Fruit fly (Drosophila melanogaster) whole organism: ENCODE data around the gene CG11588.

Source experiments
- CG8478 ChIP-seq: fragments of >200 bp; optimal IDR thresholded peaks from 2 replicates; lab custom pipeline; 2018; ENCODE audit warnings: inconsistent platforms
- usp ChIP-seq: fragments of >200 bp; optimal IDR thresholded peaks from 2 replicates; lab custom pipeline; 2017; ENCODE audit warnings: missing biosample characterization, missing genetic modification characterization, mixed read lengths

DNA sequence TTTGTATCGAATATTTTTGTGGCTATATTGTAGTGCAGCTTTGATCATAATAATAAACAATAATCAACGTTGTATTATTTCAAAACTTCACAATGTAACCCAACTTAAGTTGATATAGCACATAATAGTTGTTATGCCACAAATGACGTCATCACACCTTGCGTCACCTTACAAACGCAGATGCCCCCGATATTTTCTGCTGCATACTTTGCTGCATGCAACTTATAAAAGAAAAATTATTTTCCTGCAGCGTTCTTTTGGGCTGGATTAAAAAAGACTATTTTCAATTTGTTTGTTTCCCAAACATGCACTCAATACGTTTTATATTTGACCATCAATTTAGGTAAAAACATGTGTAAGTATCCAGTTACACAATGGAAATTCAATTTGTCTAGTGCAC is 3.1 kb upstream of the CG11588 start:
- no peak for TF ChIP-seq usp (GFP tag; lab: Kevin White, UChicago)
- no peak for TF ChIP-seq CG8478 (lab: Kevin White, UChicago)
